Worm (Caenorhabditis elegans) whole organism, L1 larva: ENCODE data around the gene K08F9.1.
"Not testable (repeated sequence)": the region's sequence is repeated elsewhere in the genome, so short reads cannot be mapped to it uniquely, and the experiment has no call there.

ENCODE experiments used
- C04F5.9 ChIP-seq: sonication (generic microtip); optimal IDR thresholded peaks from 2 replicates; lab custom pipeline; 2016; ENCODE audit warnings: missing genetic modification characterization, missing compliant biosample characterization
- C16A3.4 ChIP-seq: fragments of 150-350 bp; optimal IDR thresholded peaks from 2 replicates; lab custom pipeline; 2014; ENCODE audit warnings: missing biosample characterization, missing genetic modification characterization
- F16B12.6 ChIP-seq: fragments of 150-350 bp; optimal IDR thresholded peaks from 2 replicates; lab custom pipeline; 2014; ENCODE audit warnings: missing biosample characterization, missing genetic modification characterization
- Y116A8C.19 ChIP-seq: sonication (generic microtip); optimal IDR thresholded peaks from 2 replicates; lab custom pipeline; 2016; ENCODE audit warnings: missing compliant biosample characterization, missing genetic modification characterization, borderline replicate concordance
- aly-2 ChIP-seq: fragments of 150-350 bp; optimal IDR thresholded peaks from 2 replicates; lab custom pipeline; 2014; ENCODE audit warnings: missing biosample characterization, missing genetic modification characterization
- ama-1 ChIP-seq: fragments of 150-350 bp; optimal IDR thresholded peaks from 2 replicates; lab custom pipeline; 2014
- blmp-1 ChIP-seq: fragments of 150-350 bp; optimal IDR thresholded peaks from 2 replicates; lab custom pipeline; 2014; ENCODE audit warnings: missing biosample characterization, missing genetic modification characterization
- ceh-88 ChIP-seq: fragments of 200-800 bp; sonication (Bioruptor generic); IDR thresholded peaks from 2 replicates; pipeline ENCODE4 v1.3.6; 2022; ENCODE audit warnings: missing genetic modification characterization, missing compliant biosample characterization
- ceh-90 ChIP-seq: sonication (generic microtip); optimal IDR thresholded peaks from 2 replicates; lab custom pipeline; 2016; ENCODE audit warnings: missing genetic modification characterization, missing compliant biosample characterization
- dsc-1 ChIP-seq: sonication (generic microtip); optimal IDR thresholded peaks from 2 replicates; lab custom pipeline; 2016; ENCODE audit warnings: mild to moderate bottlenecking, missing genetic modification characterization, missing compliant biosample characterization
- efl-1 ChIP-seq, 4 experiments: fragments of 150-350 bp; optimal IDR thresholded peaks in 3 of 4; peaks in 1 of 4; 1 replicate in 1 of 4; 2 replicates in 3 of 4; lab custom pipeline; 2014; ENCODE audit warnings: missing biosample characterization in 2 of 4, missing genetic modification characterization in 2 of 4, missing genetic modification reagents in 2 of 4
- efl-3 ChIP-seq: fragments of 200-800 bp; sonication (Bioruptor generic); optimal IDR thresholded peaks from 2 replicates; lab custom pipeline; 2018; ENCODE audit warnings: mild to moderate bottlenecking, missing genetic modification characterization, missing compliant biosample characterization
- elt-2 ChIP-seq: sonication (generic microtip); optimal IDR thresholded peaks from 2 replicates; lab custom pipeline; 2016; ENCODE audit warnings: missing genetic modification characterization, mild to moderate bottlenecking, inconsistent platforms, missing compliant biosample characterization, missing genetic modification reagents
- elt-3 ChIP-seq, 6 experiments: fragments of 150-350 bp in 1 of 6; sonication (generic microtip); optimal IDR thresholded peaks; 2 replicates each; lab custom pipeline; 2017 to 2018; ENCODE audit warnings: missing biosample characterization in 6 of 6, missing genetic modification characterization in 6 of 6, inconsistent platforms in 1 of 6
- fkh-10 ChIP-seq: sonication (generic microtip); optimal IDR thresholded peaks from 2 replicates; lab custom pipeline; 2017; ENCODE audit warnings: missing biosample characterization, missing genetic modification reagents, missing genetic modification characterization
- fkh-4 ChIP-seq: sonication (generic microtip); optimal IDR thresholded peaks from 2 replicates; lab custom pipeline; 2016; ENCODE audit warnings: missing compliant biosample characterization, missing genetic modification characterization, borderline replicate concordance
- fos-1 ChIP-seq: fragments of 150-350 bp; optimal IDR thresholded peaks from 2 replicates; lab custom pipeline; 2014; ENCODE audit warnings: missing biosample characterization, missing genetic modification characterization
- hlh-17 ChIP-seq: fragments of 200-800 bp; sonication (Bioruptor generic); optimal IDR thresholded peaks from 2 replicates; lab custom pipeline; 2018; ENCODE audit warnings: missing genetic modification characterization, mild to moderate bottlenecking, missing compliant biosample characterization, moderate library complexity, borderline replicate concordance
- isw-1 ChIP-seq: fragments of 200-800 bp; sonication (Bioruptor generic); IDR thresholded peaks from 2 replicates; pipeline ENCODE4 v1.3.6; 2022; ENCODE audit warnings: missing genetic modification characterization, missing compliant biosample characterization
- lin-13 ChIP-seq: fragments of 150-350 bp; optimal IDR thresholded peaks from 2 replicates; lab custom pipeline; 2014; ENCODE audit warnings: missing biosample characterization, missing genetic modification reagents, missing genetic modification characterization
- lin-15B ChIP-seq: fragments of 150-350 bp; sonication (generic microtip); optimal IDR thresholded peaks from 3 replicates; lab custom pipeline; 2014; ENCODE audit warnings: missing biosample characterization, missing genetic modification characterization
- lsy-2 ChIP-seq, 2 experiments: fragments of 150-350 bp; optimal IDR thresholded peaks; 2 replicates each; lab custom pipeline; 2014; ENCODE audit warnings: missing biosample characterization in 2 of 2, missing genetic modification characterization in 2 of 2
- mdl-1 ChIP-seq, 2 experiments: fragments of 150-350 bp; optimal IDR thresholded peaks; 2 replicates each; lab custom pipeline; 2014 to 2017; ENCODE audit warnings: missing biosample characterization in 2 of 2, missing genetic modification characterization in 2 of 2, inconsistent platforms in 1 of 2
- nhr-11 ChIP-seq: fragments of 150-350 bp; optimal IDR thresholded peaks from 2 replicates; lab custom pipeline; 2014; ENCODE audit warnings: missing biosample characterization, missing genetic modification characterization
- nhr-12 ChIP-seq: sonication (generic microtip); optimal IDR thresholded peaks from 2 replicates; lab custom pipeline; 2017; ENCODE audit warnings: missing biosample characterization, missing genetic modification characterization
- nhr-19 ChIP-seq: fragments of 200-800 bp; sonication (Bioruptor generic); conservative IDR thresholded peaks from 2 replicates; pipeline ENCODE4 v1.3.6; 2022; ENCODE audit warnings: missing genetic modification characterization, missing compliant biosample characterization
- nhr-237 ChIP-seq: fragments of 150-350 bp; optimal IDR thresholded peaks from 2 replicates; lab custom pipeline; 2014; ENCODE audit warnings: missing biosample characterization, missing genetic modification characterization
- nhr-28 ChIP-seq: fragments of 150-350 bp; optimal IDR thresholded peaks from 2 replicates; lab custom pipeline; 2014; ENCODE audit warnings: missing biosample characterization, missing genetic modification characterization
- nhr-76 ChIP-seq: sonication (generic microtip); optimal IDR thresholded peaks from 2 replicates; lab custom pipeline; 2017; ENCODE audit warnings: missing biosample characterization, missing genetic modification characterization
- nhr-77 ChIP-seq: fragments of 150-350 bp; optimal IDR thresholded peaks from 2 replicates; lab custom pipeline; 2014; ENCODE audit warnings: missing biosample characterization, missing genetic modification characterization
- nhr-85 ChIP-seq: sonication (generic microtip); peaks from one replicate; lab custom pipeline; 2016; ENCODE audit warnings: missing genetic modification characterization, inconsistent platforms, missing compliant biosample characterization
- nhr-90 ChIP-seq: sonication (generic microtip); optimal IDR thresholded peaks from 2 replicates; lab custom pipeline; 2016; ENCODE audit warnings: mild to moderate bottlenecking, missing genetic modification characterization, missing compliant biosample characterization; ENCODE audit not compliant: poor library complexity
- pag-3 ChIP-seq: sonication (generic microtip); optimal IDR thresholded peaks from 2 replicates; lab custom pipeline; 2017; ENCODE audit warnings: missing genetic modification characterization, mild to moderate bottlenecking, missing compliant biosample characterization, antibody characterized with exemption, borderline replicate concordance; ENCODE audit not compliant: insufficient read depth
- pax-3 ChIP-seq: fragments of 200-800 bp; sonication (Bioruptor generic); optimal IDR thresholded peaks from 2 replicates; lab custom pipeline; 2018; ENCODE audit warnings: mild to moderate bottlenecking, missing genetic modification characterization, moderate library complexity, missing compliant biosample characterization
- pqm-1 ChIP-seq: sonication (generic microtip); optimal IDR thresholded peaks from 3 replicates; lab custom pipeline; 2017; ENCODE audit warnings: missing biosample characterization, missing genetic modification characterization
- rnt-1 ChIP-seq: sonication (generic microtip); optimal IDR thresholded peaks from 2 replicates; lab custom pipeline; 2016; ENCODE audit warnings: mild to moderate bottlenecking, missing genetic modification characterization, moderate library complexity, missing compliant biosample characterization
- skn-1 ChIP-seq: fragments of 150-350 bp; optimal IDR thresholded peaks from 2 replicates; lab custom pipeline; 2014; ENCODE audit warnings: missing biosample characterization, missing genetic modification characterization
- snpc-4 ChIP-seq: fragments of 150-350 bp; optimal IDR thresholded peaks from 2 replicates; lab custom pipeline; 2014; ENCODE audit warnings: missing biosample characterization, missing genetic modification characterization
- sox-4 ChIP-seq: sonication (generic microtip); optimal IDR thresholded peaks from 2 replicates; lab custom pipeline; 2016; ENCODE audit warnings: missing genetic modification characterization, missing compliant biosample characterization
- sptf-1 ChIP-seq: fragments of 150-350 bp; optimal IDR thresholded peaks from 2 replicates; lab custom pipeline; 2014; ENCODE audit warnings: missing biosample characterization, missing genetic modification characterization
- swsn-7 ChIP-seq: sonication (generic microtip); optimal IDR thresholded peaks from 2 replicates; lab custom pipeline; 2016; ENCODE audit warnings: missing genetic modification characterization, missing compliant biosample characterization
- tlp-1 ChIP-seq: fragments of 150-350 bp; optimal IDR thresholded peaks from 2 replicates; lab custom pipeline; 2014; ENCODE audit warnings: missing biosample characterization, missing genetic modification characterization
- xbp-1 ChIP-seq: sonication (generic microtip); optimal IDR thresholded peaks from 2 replicates; lab custom pipeline; 2016; ENCODE audit warnings: missing genetic modification characterization, missing compliant biosample characterization

K08F9.1 gene

DNA sequence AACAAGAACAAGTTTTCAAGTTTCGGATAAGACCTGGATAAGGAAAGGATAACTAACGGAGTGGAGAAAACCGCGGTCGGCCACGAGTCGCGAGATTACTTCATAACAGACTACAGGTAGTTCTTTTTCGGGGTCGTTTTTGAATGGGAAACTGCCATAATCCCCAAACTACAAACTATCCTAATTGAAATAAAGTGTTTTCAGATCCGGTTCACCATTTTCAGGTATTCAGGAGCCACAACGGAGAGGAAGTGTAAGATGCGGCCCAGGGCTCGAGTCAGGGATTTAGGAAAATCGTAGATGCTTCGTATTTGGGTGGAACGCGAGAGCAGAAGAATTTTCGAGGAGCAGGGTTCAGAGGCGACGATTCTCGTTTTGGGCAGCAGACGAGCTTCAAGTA is 27.2 kb downstream of the K08F9.1 start, which contains the start of gene T01G5.8:
TSS of gene T01G5.8 (plus strand) at position 301 of the 400 bp plus-strand sequence.
- not testable (repeated sequence) for TF ChIP-seq pax-3; nhr-12 (tag; lab: Kevin White, UChicago); fkh-4 (tag; lab: Kevin White, UChicago)

DNA sequence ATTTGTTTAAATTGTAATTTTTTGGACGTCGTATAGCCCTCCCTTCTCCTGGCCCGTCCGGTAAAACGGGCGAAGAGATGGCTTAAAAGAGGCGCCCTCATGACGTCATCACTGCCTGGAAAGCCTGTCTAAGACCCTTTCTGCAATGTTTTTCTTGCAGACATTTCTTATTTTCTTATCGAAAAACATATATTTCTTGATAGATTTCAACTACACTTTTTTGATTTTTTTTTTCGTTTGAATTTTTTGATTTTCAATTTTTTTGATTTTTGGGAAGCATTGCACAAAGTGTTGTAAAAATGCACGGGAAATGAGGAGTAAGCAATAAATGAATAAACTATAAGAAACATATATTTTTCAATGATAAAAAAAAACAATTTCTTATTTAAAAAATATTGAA is 29.2 kb downstream of the K08F9.1 start, which contains the start of gene T01G5.6:
TSS of gene T01G5.6 (minus strand) at position 101 of the 400 bp plus-strand sequence.
- TF ChIP-seq ceh-90 (tag; lab: Kevin White, UChicago) (no peak), skn-1 (tag; lab: Kevin White, UChicago) (no peak), nhr-237 (tag; lab: Kevin White, UChicago) (no peak), swsn-7 (no peak), mdl-1 (tag; optimal IDR thresholded peaks at IDR 0.05; lab: Kevin White, UChicago) (no peak), lsy-2 (tag; optimal IDR thresholded peaks at IDR 0.05; lab: Kevin White, UChicago) (no peak), elt-2 (tag; lab: Kevin White, UChicago) (no peak), ceh-88 (GFP tag; lab: Robert Waterston, UW) (no peak), efl-1 (optimal IDR thresholded peaks at IDR 0.05; lab: Kevin White, UChicago) (no peak), efl-1 (GFP tag; optimal IDR thresholded peaks at IDR 0.05 in 1 of 2; lab: Kevin White, UChicago) (no peak), C04F5.9 (no peak), Y116A8C.19 (no peak), fos-1 (tag; lab: Kevin White, UChicago) (no peak), pqm-1 (tag; lab: Kevin White, UChicago) (no peak), sox-4 (tag; lab: Kevin White, UChicago) (no peak)

DNA sequence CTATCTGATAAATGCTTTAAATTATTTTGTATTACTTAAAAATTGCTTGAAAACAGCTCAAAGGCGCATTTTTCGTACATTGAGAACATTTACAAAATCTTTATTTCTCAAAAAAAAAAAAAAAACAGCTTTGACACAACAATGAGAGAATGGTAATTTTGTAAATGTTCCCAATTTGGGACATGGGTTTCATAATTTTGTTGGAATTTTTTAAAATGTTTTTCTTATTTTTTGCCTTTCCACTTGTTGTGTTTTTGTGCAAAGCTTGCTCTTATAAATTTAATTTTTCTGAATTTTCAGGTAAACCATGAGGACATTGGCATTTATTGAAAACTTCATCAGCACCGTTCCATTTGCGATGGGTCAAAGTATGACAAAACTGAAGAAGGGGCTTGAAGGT is 31.5 kb downstream of the K08F9.1 start, which contains the start of gene T01G5.7:
TSS of gene T01G5.7 (plus strand) at position 301 of the 400 bp plus-strand sequence.
- TF ChIP-seq lin-13 (GFP tag; lab: Kevin White, UChicago) (no peak), sptf-1 (no peak), hlh-17 (GFP tag; lab: Kevin White, UChicago) (no peak), Y116A8C.19 (no peak), fkh-10 (GFP tag; lab: Kevin White, UChicago) (no peak), dsc-1 (tag; lab: Kevin White, UChicago) (no peak), lsy-2 (tag; optimal IDR thresholded peaks at IDR 0.05; lab: Kevin White, UChicago) (no peak), nhr-76 (no peak)

DNA sequence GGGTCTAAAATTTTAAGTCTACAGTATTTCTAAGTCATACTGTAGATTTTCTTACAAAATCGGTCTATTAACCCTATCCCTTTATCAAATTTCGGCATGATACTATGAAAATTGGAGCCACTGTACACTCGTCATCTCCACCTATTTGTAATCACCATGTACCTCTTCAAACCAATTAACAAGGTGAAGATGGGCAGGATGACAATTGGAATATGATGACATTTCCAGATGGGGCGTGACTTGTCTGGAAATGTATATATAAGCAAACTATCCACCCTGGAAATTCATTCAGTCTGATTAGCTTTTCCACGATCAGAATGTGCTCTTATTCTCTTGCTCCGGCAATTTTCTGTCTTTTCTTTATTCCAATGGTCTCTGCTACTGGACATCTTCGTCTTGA is 33.9 kb downstream of the K08F9.1 start, which contains the start of gene Y75B12A.2:
TSS of gene Y75B12A.2 (plus strand) at position 301 of the 400 bp plus-strand sequence.
- TF ChIP-seq nhr-11 (tag; lab: Kevin White, UChicago) (no peak), nhr-85 (tag; lab: Kevin White, UChicago) (no peak), pag-3 (tag; lab: Kevin White, UChicago) (no peak), skn-1 (tag; lab: Kevin White, UChicago) (no peak)

DNA sequence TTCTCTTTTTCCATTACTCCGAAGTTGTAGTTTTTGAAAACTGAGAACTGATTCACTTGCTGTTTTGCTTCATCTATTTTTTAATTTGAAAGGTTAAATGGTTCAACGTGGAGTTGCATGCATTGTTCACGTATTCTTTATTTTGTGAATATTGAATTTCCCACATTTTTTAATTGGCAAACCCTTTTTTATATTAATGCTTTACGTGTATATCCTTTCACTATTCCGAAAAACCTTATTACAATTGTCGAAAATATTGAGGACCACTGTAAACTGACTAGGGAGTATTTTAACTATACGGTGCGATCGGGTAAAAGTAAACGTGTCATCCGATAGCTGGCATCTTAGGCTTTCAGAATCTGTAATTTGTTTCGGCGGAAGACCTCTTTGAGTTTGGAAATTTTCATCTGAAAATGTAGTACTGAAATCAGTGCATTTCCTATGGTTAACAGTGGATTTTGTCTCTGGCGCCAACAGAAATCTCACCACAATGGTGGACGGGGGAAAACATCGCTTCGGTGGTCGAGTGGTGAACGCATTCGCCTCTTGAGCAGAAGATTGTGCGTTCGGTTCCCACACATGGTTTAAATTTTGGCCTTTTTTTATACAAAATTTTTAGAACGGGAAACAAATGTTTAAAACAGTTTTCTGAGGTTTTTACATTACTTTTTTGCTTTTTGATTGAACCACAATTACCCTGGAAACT is 37.1 kb downstream of the K08F9.1 start, which contains the start of gene C01G10.14:
TSS of gene C01G10.14 (minus strand) at position 51 of the 706 bp plus-strand sequence.
- TF ChIP-seq aly-2, blmp-1, rnt-1 (tag; lab: Kevin White, UChicago): not testable (repeated sequence)

DNA sequence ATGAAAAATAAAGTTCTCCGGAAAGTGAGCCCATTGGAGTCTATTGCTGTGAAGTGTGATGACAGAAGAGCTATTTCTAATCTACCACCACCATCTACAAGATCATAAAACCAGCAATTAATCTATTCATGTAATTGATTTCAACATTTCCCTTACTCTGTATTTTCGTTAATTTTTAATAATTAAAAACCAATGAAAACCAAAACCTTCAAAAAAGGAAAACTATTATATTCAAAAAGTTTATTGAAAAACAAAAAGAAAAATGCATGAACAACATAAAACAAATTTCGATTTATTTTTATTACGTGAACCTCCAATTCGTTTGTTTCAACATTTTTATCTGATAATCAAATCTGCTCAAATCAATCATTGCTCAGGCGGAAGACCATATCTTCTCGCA is 43.7 kb downstream of the K08F9.1 start, which contains the start of gene C01G10.1:
TSS of gene C01G10.1 (plus strand) at position 301 of the 400 bp plus-strand sequence.
- no peak for TF ChIP-seq F16B12.6 (tag; lab: Kevin White, UChicago)
- TF ChIP-seq lin-15B: no peak
- no peak for TF ChIP-seq snpc-4
- TF ChIP-seq ama-1 (lab: Kevin White, UChicago): no peak
- no peak for TF ChIP-seq elt-3 (tag; optimal IDR thresholded peaks at IDR 0.05; lab: Kevin White, UChicago)
- TF ChIP-seq efl-3 (GFP tag; lab: Kevin White, UChicago): no peak
- no peak for TF ChIP-seq nhr-28 (tag; lab: Kevin White, UChicago)
- TF ChIP-seq nhr-77 (tag; lab: Kevin White, UChicago): no peak
- TF ChIP-seq xbp-1 (tag; lab: Kevin White, UChicago): no peak
- no peak for TF ChIP-seq isw-1 (GFP tag; lab: Robert Waterston, UW)
- TF ChIP-seq nhr-90 (tag; lab: Kevin White, UChicago): no peak
- no peak for TF ChIP-seq Y116A8C.19
- no peak for TF ChIP-seq nhr-19 (GFP tag; lab: Robert Waterston, UW)
- TF ChIP-seq tlp-1 (tag; lab: Kevin White, UChicago): no peak
- no peak for TF ChIP-seq pag-3 (tag; lab: Kevin White, UChicago)
- TF ChIP-seq C16A3.4 (tag; lab: Kevin White, UChicago): no peak
